Fruit fly (Drosophila melanogaster): ENCODE results near the gene Obp22a.

The Obp22a gene

DNA sequence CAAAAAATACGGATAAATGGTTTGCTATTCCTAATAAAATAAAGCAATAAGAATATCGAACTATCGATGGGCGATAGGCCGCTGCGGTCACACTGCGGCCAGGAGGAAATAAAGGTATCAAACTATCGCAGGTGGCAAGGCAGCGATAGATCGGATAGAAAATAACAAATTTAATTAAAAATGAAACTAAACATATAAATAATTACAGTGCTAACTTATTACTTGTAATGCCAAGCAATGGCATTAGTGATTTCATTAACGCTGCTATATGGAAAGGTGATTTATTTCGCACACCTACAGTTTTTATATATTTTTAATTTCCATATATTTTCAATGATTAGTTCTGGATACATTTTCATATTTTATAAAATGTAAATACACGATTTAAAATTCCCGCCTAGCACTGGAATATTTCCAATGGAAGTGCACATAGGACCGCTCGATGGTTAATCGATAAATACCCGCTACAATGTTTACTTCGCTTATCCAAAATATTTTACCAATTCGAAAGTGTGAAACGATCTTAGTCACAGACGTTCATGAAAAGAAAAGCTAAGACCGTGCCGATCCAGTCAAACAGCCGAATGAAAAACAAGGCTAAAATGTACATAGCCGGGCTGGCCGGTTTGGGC is 11.1 kb downstream of the Obp22a start, which contains the start of the genes CG15356 and CG15362 (continued):
- TF ChIP-seq CG33557 (GFP tag; optimal IDR thresholded peaks at IDR 0.05) (peak; percentile 18), ind (GFP tag; optimal IDR thresholded peaks at IDR 0.05) (peak; percentile 22), Ets97D (GFP tag; optimal IDR thresholded peaks at IDR 0.05) (peak; percentile 86), NfI (GFP tag; optimal IDR thresholded peaks at IDR 0.05) (peak; percentile 53), B-H1 (GFP tag; IDR thresholded peaks at IDR 0.05) (peak; percentile 12; the same call in 1 of the 3 replicates), CG6813 (GFP tag; optimal IDR thresholded peaks at IDR 0.05) (no peak), wek (GFP tag; optimal IDR thresholded peaks at IDR 0.05) (no peak), CG6854 (GFP tag; optimal IDR thresholded peaks at IDR 0.05) (no peak), sug (tag; optimal IDR thresholded peaks at IDR 0.05) (peak; percentile 45), Bdp1 (GFP tag; optimal IDR thresholded peaks at IDR 0.05) (peak; percentile 2), YL-1 (GFP tag; optimal IDR thresholded peaks at IDR 0.05) (peak; percentile 41), HmgZ (tag; optimal IDR thresholded peaks at IDR 0.05) (peak; percentile 43), Opbp (GFP tag; IDR thresholded peaks at IDR 0.05; ENCODE audit: partially characterized antibody) (peak; percentile 99), trem (tag; optimal IDR thresholded peaks at IDR 0.05) (peak; percentile 48), CG33213 (GFP tag; optimal IDR thresholded peaks at IDR 0.05) (no peak), CG2116 (GFP tag; optimal IDR thresholded peaks at IDR 0.05) (peak; percentile 80), CG4707 (GFP tag; optimal IDR thresholded peaks at IDR 0.05) (no peak), bbx (GFP tag; IDR thresholded peaks at IDR 0.05; ENCODE audit: partially characterized antibody) (peak; percentile 99), ab (GFP tag; optimal IDR thresholded peaks at IDR 0.05) (no peak), gfzf (GFP tag; optimal IDR thresholded peaks at IDR 0.05) (peak; percentile 52), CG10959 (GFP tag; IDR thresholded peaks at IDR 0.05) (no peak), HLH54F (GFP tag; optimal IDR thresholded peaks at IDR 0.05) (peak; percentile 29), CG9797 (GFP tag; optimal IDR thresholded peaks at IDR 0.05) (peak; percentile 82), CG18619 (GFP tag; optimal IDR thresholded peaks at IDR 0.05) (peak; percentile 38), NFAT (GFP tag; IDR thresholded peaks at IDR 0.05) (peak; percentile 71), Side (GFP tag; optimal IDR thresholded peaks at IDR 0.05) (no peak), CG3407 (GFP tag; optimal IDR thresholded peaks at IDR 0.05) (no peak), CG8924 (tag; optimal IDR thresholded peaks at IDR 0.05) (peak; percentile 31), zen (tag; optimal IDR thresholded peaks at IDR 0.05) (peak; percentile 7), dpn (GFP tag; optimal IDR thresholded peaks at IDR 0.05) (peak; percentile 36 to 49), Dbx (GFP tag; IDR thresholded peaks at IDR 0.05) (peak; percentile 66; the same call in 2 of the 3 replicates), CG4854 (GFP tag; optimal IDR thresholded peaks at IDR 0.05) (peak; percentile 28), rib (GFP tag; IDR thresholded peaks at IDR 0.05) (no peak), CG6791 (GFP tag; IDR thresholded peaks at IDR 0.05; ENCODE audit: partially characterized antibody) (peak; percentile 99), zen2 (GFP tag; IDR thresholded peaks at IDR 0.05; ENCODE audit: partially characterized antibody) (peak; percentile 98), Rfx (GFP tag; IDR thresholded peaks at IDR 0.05) (peak; percentile 78), zfh1 (GFP tag; IDR thresholded peaks at IDR 0.05) (no peak), Rx (GFP tag; IDR thresholded peaks at IDR 0.05) (no peak), tap (tag; optimal IDR thresholded peaks at IDR 0.05) (no peak), MBD-R2 (GFP tag; IDR thresholded peaks at IDR 0.05) (peak; percentile 84), twi (tag; optimal IDR thresholded peaks at IDR 0.05) (no peak), CG2875 (GFP tag; optimal IDR thresholded peaks at IDR 0.05) (peak; percentile 4), Antp (GFP tag; optimal IDR thresholded peaks at IDR 0.05) (no peak), slp2 (GFP tag; optimal IDR thresholded peaks at IDR 0.05) (no peak), lilli (GFP tag; optimal IDR thresholded peaks at IDR 0.05) (peak; percentile 40), CG12219 (GFP tag; optimal IDR thresholded peaks at IDR 0.05) (no peak), Hr51 (GFP tag; optimal IDR thresholded peaks at IDR 0.05) (peak in 1 of 2 experiments; percentile 34), Awh (GFP tag; IDR thresholded peaks at IDR 0.05) (no peak), pita (GFP tag; optimal IDR thresholded peaks at IDR 0.05) (no peak), Dp (GFP tag; optimal IDR thresholded peaks at IDR 0.05) (peak; percentile 65)

Measured in whole organism, embryonic.